Fruit fly (Drosophila melanogaster) whole organism, wandering third instar larva: ENCODE data around the gene CG13408.

Source experiments
- OdsH ChIP-seq: fragments of 200-800 bp; sonication (Bioruptor generic); optimal IDR thresholded peaks from 2 replicates; lab custom pipeline; 2016; ENCODE audit warnings: missing biosample characterization, mild to moderate bottlenecking, missing genetic modification characterization
- h ChIP-seq: fragments of 200-800 bp; sonication (Bioruptor generic); optimal IDR thresholded peaks from 3 replicates; lab custom pipeline; 2016; ENCODE audit warnings: missing biosample characterization, mild to moderate bottlenecking, missing genetic modification characterization
- sv ChIP-seq: fragments of 200-800 bp; sonication (Bioruptor generic); optimal IDR thresholded peaks from 3 replicates; lab custom pipeline; 2016; ENCODE audit warnings: missing biosample characterization, missing genetic modification characterization
- usp ChIP-seq: fragments of >200 bp; optimal IDR thresholded peaks from 2 replicates; lab custom pipeline; 2017; ENCODE audit warnings: missing biosample characterization, missing genetic modification characterization

- TF ChIP-seq OdsH (GFP tag; lab: Kevin White, UChicago): no peak
- TF ChIP-seq usp: no peak
- no peak for TF ChIP-seq h (GFP tag; lab: Kevin White, UChicago)
- TF ChIP-seq sv (GFP tag; lab: Kevin White, UChicago): no peak
These were observed 33.5 kb upstream of the CG13408 start for dm6 chr3R:22046723-22047122.
